Worm (Caenorhabditis elegans): ENCODE measurements around the gene acy-3.

Gene acy-3

ce11 chrIII:3811375-3811924 is 25.2 kb upstream of the acy-3 start (continued):
- TF ChIP-seq snpc-1.2 (GFP tag; IDR thresholded peaks at IDR 0.05): no peak
- peak in 1 of 2 experiments; percentile 99 for TF ChIP-seq unc-62 (GFP tag; optimal IDR thresholded peaks at IDR 0.05 in 1 of 2)
- TF ChIP-seq unc-62 (tag; optimal IDR thresholded peaks at IDR 0.05): no peak
- no peak for TF ChIP-seq set-16 (GFP tag; IDR thresholded peaks at IDR 0.05)
- TF ChIP-seq unc-130 (GFP tag; optimal IDR thresholded peaks at IDR 0.05): no peak
- TF ChIP-seq ceh-44 (GFP tag; IDR thresholded peaks at IDR 0.05): no peak
- no peak for TF ChIP-seq nhr-41 (GFP tag; IDR thresholded peaks at IDR 0.05)
- TF ChIP-seq lin-29 (GFP tag; IDR thresholded peaks at IDR 0.05): no peak
- no peak for TF ChIP-seq T20F7.1 (GFP tag; optimal IDR thresholded peaks at IDR 0.05)
- TF ChIP-seq Y5F2A.4 (GFP tag; optimal IDR thresholded peaks at IDR 0.05): no peak
- TF ChIP-seq lim-7 (GFP tag; IDR thresholded peaks at IDR 0.05): no peak

ce11 chrIII:3809008-3809407 is 22.7 kb upstream of the acy-3 start, which contains the start of gene toh-1:
toh-1 (minus strand) TSS chrIII:3809030.
- TF ChIP-seq ceh-44 (GFP tag; IDR thresholded peaks at IDR 0.05) (no peak), aly-2 (tag; optimal IDR thresholded peaks at IDR 0.05) (no peak), ctbp-1 (GFP tag; IDR thresholded peaks at IDR 0.05) (no peak), nhr-111 (GFP tag; optimal IDR thresholded peaks at IDR 0.05) (no peak), unc-39 (tag; optimal IDR thresholded peaks at IDR 0.05) (no peak), attf-4 (tag; optimal IDR thresholded peaks at IDR 0.05) (no peak), mdl-1 (tag; optimal IDR thresholded peaks at IDR 0.05) (peak in 1 of 2 experiments; percentile 35), F37D6.2 (tag; optimal IDR thresholded peaks at IDR 0.05) (no peak), aha-1 (tag) (peak; percentile 59), F44E2.7 (GFP tag; IDR thresholded peaks at IDR 0.05) (no peak), nhr-25 (tag; optimal IDR thresholded peaks at IDR 0.05; ENCODE audit: borderline replicate concordance, insufficient read depth) (peak; percentile 67), lir-3 (tag; optimal IDR thresholded peaks at IDR 0.05) (no peak), hmg-1.1 (GFP tag; IDR thresholded peaks at IDR 0.05) (no peak), gei-8 (GFP tag; optimal IDR thresholded peaks at IDR 0.05) (no peak), F26F4.8 (GFP tag; conservative IDR thresholded peaks at IDR 0.05) (no peak), ceh-32 (tag; optimal IDR thresholded peaks at IDR 0.05; ENCODE audit: poor library complexity) (no peak), daf-19 (GFP tag; conservative IDR thresholded peaks at IDR 0.05) (no peak), spr-1 (tag; optimal IDR thresholded peaks at IDR 0.05) (no peak), php-3 (GFP tag; IDR thresholded peaks at IDR 0.05) (no peak), R02D3.7 (tag; optimal IDR thresholded peaks at IDR 0.05) (no peak), lim-7 (GFP tag; IDR thresholded peaks at IDR 0.05) (no peak), mes-2 (tag; optimal IDR thresholded peaks at IDR 0.05; ENCODE audit: poor library complexity, severe bottlenecking) (peak; percentile 3), jun-1 (tag; optimal IDR thresholded peaks at IDR 0.05) (peak; percentile 61)

ce11 chrIII:3807590-3807989 is 21.3 kb upstream of the acy-3 start:
- no peak for TF ChIP-seq F44E2.7 (GFP tag; IDR thresholded peaks at IDR 0.05)
- TF ChIP-seq hlh-11 (tag; optimal IDR thresholded peaks at IDR 0.05): peak; percentile 7

ce11 chrIII:3806883-3807282 is 20.6 kb upstream of the acy-3 start:
- TF ChIP-seq Y105C5A.15 (GFP tag; IDR thresholded peaks at IDR 0.05): no peak
- TF ChIP-seq vab-7 (GFP tag; IDR thresholded peaks at IDR 0.05): no peak
- TF ChIP-seq aha-1 (tag): peak; percentile 95
- TF ChIP-seq nhr-77 (tag; optimal IDR thresholded peaks at IDR 0.05): no peak

Data from whole organism, L4 larva.